Worm (Caenorhabditis elegans): Measurements from ENCODE around the gene F09C6.10.
A peak's percentile ranks its signal among the peaks of the same experiment; 100 is the strongest.

F09C6.10 gene

DNA sequence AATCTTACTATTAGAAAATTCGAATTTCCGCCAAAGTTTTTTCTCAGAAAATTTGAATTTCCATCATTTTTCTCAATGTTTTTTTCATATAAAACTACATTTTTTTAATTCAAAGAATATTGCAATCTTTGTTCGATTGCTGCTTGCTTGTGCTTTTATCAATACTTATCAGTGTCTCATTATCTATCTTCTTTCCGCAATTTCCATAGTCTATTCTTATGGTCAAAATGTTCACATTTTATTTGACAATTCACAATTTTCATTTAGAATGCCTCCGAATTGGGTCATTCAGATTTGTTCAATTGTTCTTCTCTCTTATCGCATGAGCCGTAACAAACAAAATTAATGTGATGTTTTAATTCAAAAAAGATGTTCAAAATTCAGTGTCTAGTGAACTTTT, 4.7 kb downstream of the F09C6.10 start:
- TF ChIP-seq nhr-28 (tag; optimal IDR thresholded peaks at IDR 0.05) = peak; percentile 49
- TF ChIP-seq mes-2 (tag; optimal IDR thresholded peaks at IDR 0.05; ENCODE audit: poor library complexity, severe bottlenecking) = no peak
- TF ChIP-seq nhr-6 (tag; optimal IDR thresholded peaks at IDR 0.05) = no peak
- TF ChIP-seq pqm-1 (tag; optimal IDR thresholded peaks at IDR 0.05) = peak; percentile 69
- peak; percentile 54; the same call in 1 of the 2 replicates for TF ChIP-seq dmd-6 (GFP tag; IDR thresholded peaks at IDR 0.05)

DNA sequence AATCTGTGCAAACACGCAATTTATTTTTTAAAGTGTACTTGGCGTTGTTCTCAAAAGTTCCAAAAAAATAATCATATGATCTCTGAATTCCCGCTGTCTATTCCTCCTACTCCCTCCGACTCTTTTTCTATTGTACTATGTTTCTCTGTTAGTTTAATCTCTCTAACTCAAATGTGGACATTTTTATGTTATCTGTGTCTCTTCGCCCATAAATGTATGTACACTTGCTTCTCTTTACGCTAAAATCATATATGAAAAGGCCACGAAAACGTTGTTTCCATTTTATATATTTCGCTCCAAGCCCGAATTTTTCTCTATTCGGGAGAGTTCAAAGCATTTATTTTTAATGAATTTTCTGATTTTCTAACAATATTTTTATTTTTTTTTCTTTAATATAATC, 5.1 kb downstream of the F09C6.10 start:
- no peak for TF ChIP-seq lin-15B (tag; optimal IDR thresholded peaks at IDR 0.05)
- TF ChIP-seq dmd-6 (GFP tag; IDR thresholded peaks at IDR 0.05) = 0 out of 2 replicates have a peak, but pooled peaks have one; percentile 20

DNA sequence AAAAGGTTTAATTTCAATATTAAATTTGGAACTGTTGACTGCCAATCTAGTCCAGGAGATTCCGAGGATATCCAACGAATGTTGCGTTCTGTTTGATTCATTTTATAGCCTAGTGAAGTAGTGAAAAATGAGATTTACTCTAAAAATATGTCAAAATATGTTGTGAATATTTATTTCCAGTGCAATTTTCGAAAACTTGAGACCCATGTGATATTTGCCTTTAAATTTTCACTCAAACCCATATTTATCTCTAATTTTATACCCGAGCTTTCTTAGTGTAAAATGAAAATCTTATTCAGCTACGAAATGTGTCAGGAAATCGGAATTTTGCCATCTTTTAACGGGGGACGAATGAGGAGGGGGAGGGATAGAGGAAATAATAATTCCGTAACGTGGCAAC, 6.1 kb downstream of the F09C6.10 start, which contains the start of gene F09C6.16:
TSS of gene F09C6.16 (minus strand) at position 101 of the 400 bp plus-strand sequence.
- TF ChIP-seq unc-62 (GFP tag; optimal IDR thresholded peaks at IDR 0.05 in 1 of 2) (peak in 1 of 2 experiments; percentile 6), unc-62 (tag; optimal IDR thresholded peaks at IDR 0.05) (no peak), skn-1 (tag; optimal IDR thresholded peaks at IDR 0.05) (no peak)

DNA sequence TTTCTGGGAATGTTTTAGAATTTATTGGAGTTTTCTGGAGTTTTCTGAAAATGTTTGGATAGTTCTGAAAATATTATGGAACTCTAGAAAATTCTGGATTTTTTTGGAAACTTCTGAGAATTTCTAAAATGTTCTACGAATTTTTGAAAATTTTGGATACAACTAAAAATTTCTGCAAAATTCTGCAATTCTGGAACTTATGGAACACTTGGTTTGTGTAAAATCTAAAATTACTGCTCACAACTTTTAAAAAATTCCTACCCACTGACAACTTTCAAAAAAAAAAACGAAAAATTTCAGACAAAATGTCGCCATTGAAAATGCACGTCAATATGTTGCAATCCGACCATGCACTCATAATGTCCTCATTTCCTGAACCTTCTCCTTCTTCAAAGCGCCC, 11.4 kb downstream of the F09C6.10 start, which contains the start of gene nhr-262:
TSS of gene nhr-262 (plus strand) at position 301 of the 400 bp plus-strand sequence.
- no peak for TF ChIP-seq daf-19 (GFP tag; conservative IDR thresholded peaks at IDR 0.05)
- no peak for TF ChIP-seq zfp-3 (GFP tag; conservative IDR thresholded peaks at IDR 0.05)
- TF ChIP-seq hlh-11 (tag; optimal IDR thresholded peaks at IDR 0.05) = no peak
- no peak for TF ChIP-seq Y48G9A.11 (GFP tag; IDR thresholded peaks at IDR 0.05)
- TF ChIP-seq T20F7.1 (GFP tag; optimal IDR thresholded peaks at IDR 0.05) = no peak
- no peak for TF ChIP-seq attf-4 (tag; optimal IDR thresholded peaks at IDR 0.05)
- TF ChIP-seq madf-9 (GFP tag; conservative IDR thresholded peaks at IDR 0.05) = no peak
- no peak for TF ChIP-seq ceh-28 (tag; optimal IDR thresholded peaks at IDR 0.05)
- TF ChIP-seq madf-5 (GFP tag; IDR thresholded peaks at IDR 0.05) = no peak

DNA sequence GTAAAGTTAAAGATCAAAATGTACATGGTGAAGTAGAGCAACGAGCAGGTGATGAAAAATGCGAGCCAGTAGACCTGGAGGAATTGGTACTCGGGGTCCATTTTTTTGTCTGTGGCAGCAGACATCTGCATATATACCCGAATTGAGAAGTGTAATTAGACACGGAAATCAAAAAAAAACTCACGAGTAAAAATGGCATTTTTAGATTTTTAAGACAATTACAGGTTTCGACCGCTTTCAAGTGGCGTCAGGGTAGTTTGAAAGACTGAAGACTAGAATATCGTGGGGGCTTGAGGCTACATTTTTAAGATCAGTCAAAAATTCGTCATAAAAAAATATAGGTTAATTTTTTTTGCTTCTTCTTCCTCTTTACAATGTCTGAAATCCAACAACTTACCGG, 13.3 kb downstream of the F09C6.10 start, which contains the start of gene srd-68:
TSS of gene srd-68 (minus strand) at position 101 of the 400 bp plus-strand sequence.
- no peak for TF ChIP-seq saeg-2 (GFP tag; IDR thresholded peaks at IDR 0.05)

DNA sequence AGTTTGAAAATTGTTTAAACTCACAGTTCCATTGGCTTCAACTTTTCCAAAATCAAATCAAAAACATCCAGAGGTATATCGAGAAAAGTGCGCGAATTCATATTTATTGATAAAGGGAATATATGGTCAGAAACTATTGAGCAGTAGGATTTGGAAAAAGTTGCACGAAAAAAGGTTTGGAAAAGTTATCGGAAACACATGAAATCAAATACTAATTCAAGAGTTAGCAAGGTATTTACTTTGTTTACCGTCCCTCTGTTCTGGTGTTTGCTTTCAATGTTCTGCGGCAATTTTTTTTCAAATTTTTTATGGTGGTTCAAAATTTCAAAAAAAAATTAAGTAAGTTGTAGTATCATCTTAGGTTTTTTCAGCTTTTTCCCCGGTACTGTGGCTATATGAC, 16.6 kb downstream of the F09C6.10 start, which contains the start of gene fbxa-45:
TSS of gene fbxa-45 (minus strand) at position 101 of the 400 bp plus-strand sequence.
- TF ChIP-seq Y5F2A.4 (GFP tag; optimal IDR thresholded peaks at IDR 0.05) (no peak), attf-4 (tag; optimal IDR thresholded peaks at IDR 0.05) (no peak), rbr-2 (tag; optimal IDR thresholded peaks at IDR 0.05) (no peak), spr-3 (GFP tag; optimal IDR thresholded peaks at IDR 0.05) (no peak), skn-1 (tag; optimal IDR thresholded peaks at IDR 0.05) (no peak), F49E8.2 (tag; optimal IDR thresholded peaks at IDR 0.05; ENCODE audit: borderline replicate concordance) (no peak), ceh-62 (tag; optimal IDR thresholded peaks at IDR 0.05) (no peak), F26F4.8 (GFP tag; conservative IDR thresholded peaks at IDR 0.05) (no peak), dmd-8 (GFP tag; IDR thresholded peaks at IDR 0.05) (no peak)

DNA sequence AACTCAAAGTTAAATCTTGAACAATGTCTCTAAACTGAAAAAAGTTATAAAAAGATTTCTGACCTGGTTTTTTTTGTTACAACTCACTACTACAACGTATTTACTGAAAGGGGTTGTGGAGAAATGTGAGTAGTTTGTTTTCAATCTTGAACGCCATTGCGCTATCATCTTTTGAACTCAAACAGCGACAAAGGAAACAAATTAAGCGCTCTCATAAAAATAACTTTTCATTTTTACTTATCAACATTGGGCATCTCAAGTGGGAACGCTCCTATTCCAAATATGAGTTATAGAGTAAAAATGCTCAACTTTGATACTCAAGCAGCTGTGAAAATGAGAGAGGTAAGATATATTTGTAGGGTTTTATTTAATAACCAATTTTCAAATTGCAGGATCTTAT, 22.5 kb downstream of the F09C6.10 start, which contains the start of gene F09C6.15:
TSS of gene F09C6.15 (plus strand) at position 301 of the 400 bp plus-strand sequence.
- TF ChIP-seq ceh-20 (GFP tag; IDR thresholded peaks at IDR 0.05) (no peak), mxl-2 (GFP tag; conservative IDR thresholded peaks at IDR 0.05) (no peak), mes-2 (tag; optimal IDR thresholded peaks at IDR 0.05; ENCODE audit: poor library complexity, severe bottlenecking) (no peak), aha-1 (tag) (no peak), madf-5 (GFP tag; IDR thresholded peaks at IDR 0.05) (no peak), zip-2 (tag; optimal IDR thresholded peaks at IDR 0.05) (no peak), nhr-77 (tag; optimal IDR thresholded peaks at IDR 0.05) (no peak), hmg-1.1 (GFP tag; IDR thresholded peaks at IDR 0.05) (no peak), daf-8 (GFP tag; IDR thresholded peaks at IDR 0.05) (no peak), mdl-1 (tag; optimal IDR thresholded peaks at IDR 0.05) (no peak), tag-97 (GFP tag; IDR thresholded peaks at IDR 0.05) (no peak), ztf-11 (tag; optimal IDR thresholded peaks at IDR 0.05) (no peak), Y5F2A.4 (GFP tag; optimal IDR thresholded peaks at IDR 0.05) (no peak), saeg-2 (GFP tag; IDR thresholded peaks at IDR 0.05) (no peak)

Measured in whole organism, L4 larva.